Fruit fly (Drosophila melanogaster) whole organism, prepupa: ENCODE data around the gene CG42716.

Experiments
- Blimp-1 ChIP-seq: fragments of 200-800 bp; sonication (Bioruptor generic); optimal IDR thresholded peaks from 3 replicates; lab custom pipeline; 2017; ENCODE audit warnings: missing biosample characterization, missing genetic modification characterization, mild to moderate bottlenecking, moderate library complexity, missing genetic modification reagents
- CG10631 ChIP-seq: fragments of 200-800 bp; sonication (Bioruptor generic); optimal IDR thresholded peaks from 2 replicates; lab custom pipeline; 2016; ENCODE audit warnings: missing biosample characterization, missing genetic modification characterization
- CG10669 ChIP-seq: fragments of 200-800 bp; sonication (Bioruptor generic); optimal IDR thresholded peaks from 3 replicates; lab custom pipeline; 2018; ENCODE audit warnings: missing biosample characterization, mild to moderate bottlenecking, missing genetic modification characterization, moderate library complexity
- CG11294 ChIP-seq: fragments of 200-800 bp; sonication (Bioruptor generic); IDR thresholded peaks from 2 replicates; pipeline ENCODE4 v1.3.6; 2022; ENCODE audit warnings: missing biosample characterization, missing genetic modification characterization
- CG16779 ChIP-seq: fragments of 200-800 bp; sonication (Bioruptor generic); optimal IDR thresholded peaks from 3 replicates; lab custom pipeline; 2017; ENCODE audit warnings: missing biosample characterization, mild to moderate bottlenecking, missing genetic modification characterization
- CG3032 ChIP-seq: fragments of 200-800 bp; optimal IDR thresholded peaks from 2 replicates; lab custom pipeline; 2019; ENCODE audit warnings: missing biosample characterization, mild to moderate bottlenecking, missing genetic modification characterization, moderate library complexity
- CG31627 ChIP-seq: fragments of 200-800 bp; sonication (Bioruptor generic); optimal IDR thresholded peaks from 3 replicates; lab custom pipeline; 2016; ENCODE audit warnings: missing biosample characterization, missing genetic modification characterization
- CG32006 ChIP-seq: fragments of 200-800 bp; sonication (Bioruptor generic); optimal IDR thresholded peaks from 3 replicates; lab custom pipeline; 2017; ENCODE audit warnings: missing biosample characterization, mild to moderate bottlenecking, missing genetic modification characterization
- CG34406 ChIP-seq: fragments of 200-800 bp; sonication (Bioruptor generic); optimal IDR thresholded peaks from 3 replicates; lab custom pipeline; 2016; ENCODE audit warnings: missing biosample characterization, missing genetic modification characterization
- CG3919 ChIP-seq: fragments of 200-800 bp; sonication (Bioruptor generic); optimal IDR thresholded peaks from 3 replicates; lab custom pipeline; 2016; ENCODE audit warnings: missing biosample characterization, missing genetic modification characterization
- CG6163 ChIP-seq: fragments of 200-800 bp; sonication (Bioruptor generic); IDR thresholded peaks from 3 replicates; pipeline ENCODE4 v1.3.6; 2022; ENCODE audit warnings: missing biosample characterization, missing genetic modification characterization
- CG6276 ChIP-seq: fragments of 200-800 bp; sonication (Bioruptor generic); optimal IDR thresholded peaks from 2 replicates; lab custom pipeline; 2017; ENCODE audit warnings: missing biosample characterization, mild to moderate bottlenecking, missing genetic modification characterization
- CG6792 ChIP-seq: fragments of 200-800 bp; sonication (Bioruptor generic); optimal IDR thresholded peaks from 3 replicates; lab custom pipeline; 2016; ENCODE audit warnings: missing biosample characterization, missing genetic modification characterization
- CG6808 ChIP-seq: fragments of 200-800 bp; sonication (Bioruptor generic); optimal IDR thresholded peaks from 3 replicates; lab custom pipeline; 2017; ENCODE audit warnings: missing biosample characterization, missing genetic modification characterization, mild to moderate bottlenecking, moderate library complexity, missing genetic modification reagents
- CG6854 ChIP-seq: fragments of 200-800 bp; sonication (Bioruptor generic); optimal IDR thresholded peaks from 2 replicates; lab custom pipeline; 2017; ENCODE audit warnings: missing biosample characterization, mild to moderate bottlenecking, missing genetic modification characterization
- CG8319 ChIP-seq: fragments of 200-800 bp; sonication (Bioruptor generic); optimal IDR thresholded peaks from 3 replicates; lab custom pipeline; 2016; ENCODE audit warnings: missing biosample characterization, missing genetic modification characterization
- CG8632 ChIP-seq: fragments of 200-800 bp; sonication (Bioruptor generic); optimal IDR thresholded peaks from 3 replicates; lab custom pipeline; 2016; ENCODE audit warnings: missing biosample characterization, missing genetic modification characterization
- Eip93F ChIP-seq: fragments of 200-800 bp; sonication (Bioruptor generic); optimal IDR thresholded peaks from 2 replicates; lab custom pipeline; 2016; ENCODE audit warnings: missing biosample characterization, mild to moderate bottlenecking, missing genetic modification characterization
- Ets21C ChIP-seq: fragments of 200-800 bp; sonication (Bioruptor generic); optimal IDR thresholded peaks from 3 replicates; lab custom pipeline; 2016; ENCODE audit warnings: missing biosample characterization, missing genetic modification characterization
- Ets96B ChIP-seq: fragments of 200-800 bp; optimal IDR thresholded peaks from 2 replicates; lab custom pipeline; 2019; ENCODE audit warnings: missing biosample characterization, mild to moderate bottlenecking, missing genetic modification characterization, moderate library complexity
- Gug ChIP-seq: fragments of 200-800 bp; sonication (Bioruptor generic); IDR thresholded peaks from 2 replicates; pipeline ENCODE4 v1.3.6; 2022; ENCODE audit warnings: missing biosample characterization, missing genetic modification characterization
- Hr38 ChIP-seq: sonication (Bioruptor generic); optimal IDR thresholded peaks from 2 replicates; lab custom pipeline; 2016; ENCODE audit warnings: missing biosample characterization, missing genetic modification characterization
- Hr4 ChIP-seq: fragments of 200-800 bp; sonication (Bioruptor generic); optimal IDR thresholded peaks from 3 replicates; lab custom pipeline; 2016; ENCODE audit warnings: missing biosample characterization, missing genetic modification characterization
- Lpt ChIP-seq: fragments of 200-800 bp; sonication (Bioruptor generic); optimal IDR thresholded peaks from 3 replicates; lab custom pipeline; 2016; ENCODE audit warnings: missing biosample characterization, missing genetic modification characterization
- Met ChIP-seq: fragments of 200-800 bp; sonication (Bioruptor generic); optimal IDR thresholded peaks from 3 replicates; lab custom pipeline; 2016; ENCODE audit warnings: missing biosample characterization, missing genetic modification characterization
- OdsH ChIP-seq: fragments of 200-800 bp; sonication (Bioruptor generic); optimal IDR thresholded peaks from 3 replicates; lab custom pipeline; 2016; ENCODE audit warnings: missing biosample characterization, missing genetic modification characterization
- Smox ChIP-seq: fragments of 200-800 bp; sonication (Bioruptor generic); optimal IDR thresholded peaks from 3 replicates; lab custom pipeline; 2016; ENCODE audit warnings: missing biosample characterization, missing genetic modification characterization
- Sox15 ChIP-seq: fragments of 200-800 bp; sonication (Bioruptor generic); optimal IDR thresholded peaks from 3 replicates; lab custom pipeline; 2016; ENCODE audit warnings: missing biosample characterization, missing genetic modification characterization
- achi ChIP-seq: fragments of 200-800 bp; sonication (Bioruptor generic); optimal IDR thresholded peaks from 3 replicates; lab custom pipeline; 2016; ENCODE audit warnings: missing biosample characterization, missing genetic modification characterization
- acj6 ChIP-seq: fragments of 200-800 bp; sonication (Bioruptor generic); optimal IDR thresholded peaks from 3 replicates; lab custom pipeline; 2016; ENCODE audit warnings: missing biosample characterization, missing genetic modification characterization
- cyc ChIP-seq: fragments of 200-800 bp; sonication (Bioruptor generic); optimal IDR thresholded peaks from 3 replicates; lab custom pipeline; 2016; ENCODE audit warnings: missing biosample characterization, missing genetic modification characterization
- dac ChIP-seq: fragments of 200-800 bp; sonication (Bioruptor generic); optimal IDR thresholded peaks from 2 replicates; lab custom pipeline; 2017; ENCODE audit warnings: missing biosample characterization, mild to moderate bottlenecking, missing genetic modification characterization
- dsx ChIP-seq: fragments of 200-800 bp; optimal IDR thresholded peaks from 3 replicates; lab custom pipeline; 2019; ENCODE audit warnings: missing biosample characterization, mild to moderate bottlenecking, missing genetic modification characterization, moderate library complexity; ENCODE audit not compliant: poor library complexity, severe bottlenecking
- eg ChIP-seq: fragments of 200-800 bp; sonication (Bioruptor generic); IDR thresholded peaks from 3 replicates; pipeline ENCODE4 v1.3.6; 2022; ENCODE audit warnings: missing biosample characterization, missing genetic modification characterization
- esn ChIP-seq: fragments of 200-800 bp; sonication (Bioruptor generic); optimal IDR thresholded peaks from 2 replicates; lab custom pipeline; 2016; ENCODE audit warnings: missing biosample characterization, mild to moderate bottlenecking, missing genetic modification characterization, moderate library complexity
- fd59A ChIP-seq: fragments of 200-800 bp; sonication (Bioruptor generic); optimal IDR thresholded peaks from 2 replicates; lab custom pipeline; 2017; ENCODE audit warnings: missing biosample characterization, mild to moderate bottlenecking, missing genetic modification characterization, missing genetic modification reagents
- fd85E ChIP-seq: fragments of 200-800 bp; sonication (Bioruptor generic); optimal IDR thresholded peaks from 3 replicates; lab custom pipeline; 2016; ENCODE audit warnings: missing biosample characterization, missing genetic modification characterization
- fkh ChIP-seq: fragments of 200-800 bp; sonication (Bioruptor generic); optimal IDR thresholded peaks from 3 replicates; lab custom pipeline; 2017; ENCODE audit warnings: missing biosample characterization, mild to moderate bottlenecking, missing genetic modification characterization, moderate library complexity
- lz ChIP-seq: fragments of 200-800 bp; sonication (Bioruptor generic); optimal IDR thresholded peaks from 3 replicates; lab custom pipeline; 2016; ENCODE audit warnings: missing biosample characterization, missing genetic modification characterization
- net ChIP-seq: fragments of 200-800 bp; sonication (Bioruptor generic); optimal IDR thresholded peaks from 3 replicates; lab custom pipeline; 2016; ENCODE audit warnings: missing biosample characterization, missing genetic modification characterization
- pdm3 ChIP-seq: fragments of 200-800 bp; sonication (Bioruptor generic); optimal IDR thresholded peaks from 3 replicates; lab custom pipeline; 2016; ENCODE audit warnings: missing biosample characterization, missing genetic modification characterization
- spab ChIP-seq: fragments of 200-800 bp; sonication (Bioruptor generic); optimal IDR thresholded peaks from 2 replicates; lab custom pipeline; 2017; ENCODE audit warnings: missing biosample characterization, mild to moderate bottlenecking, missing genetic modification characterization, missing genetic modification reagents
- ss ChIP-seq, 2 experiments: fragments of 200-800 bp; sonication (Bioruptor generic); optimal IDR thresholded peaks; 2 replicates in 1 of 2; 3 replicates in 1 of 2; lab custom pipeline; 2017 to 2018; ENCODE audit warnings: mild to moderate bottlenecking in 2 of 2, missing biosample characterization in 2 of 2, missing genetic modification characterization in 2 of 2, moderate library complexity in 1 of 2
- svp ChIP-seq: fragments of 200-800 bp; sonication (Bioruptor generic); peaks from one replicate; lab custom pipeline; 2016; ENCODE audit warnings: missing biosample characterization, missing genetic modification characterization
- topi ChIP-seq: fragments of 200-800 bp; sonication (Bioruptor generic); optimal IDR thresholded peaks from 3 replicates; lab custom pipeline; 2016; ENCODE audit warnings: missing biosample characterization, missing genetic modification characterization
- vri ChIP-seq: fragments of 200-800 bp; sonication (Bioruptor generic); optimal IDR thresholded peaks from 3 replicates; lab custom pipeline; 2016; ENCODE audit warnings: missing biosample characterization, mild to moderate bottlenecking, missing genetic modification characterization

CG42716 gene

dm6 chr3L:16014515-16014914 is 19.1 kb upstream of the CG42716 start:
- TF ChIP-seq OdsH (no peak), cyc (no peak), Sox15 (GFP tag; lab: Kevin White, UChicago) (no peak), eg (GFP tag; lab: Robert Waterston, UW) (no peak), lz (GFP tag; lab: Kevin White, UChicago) (no peak), Blimp-1 (no peak), dac (GFP tag; lab: Kevin White, UChicago) (no peak), CG32006 (GFP tag; lab: Kevin White, UChicago) (no peak)

dm6 chr3L:16015765-16016760 is 17.5 kb upstream of the CG42716 start:
- TF ChIP-seq Hr4 (GFP tag; lab: Kevin White, UChicago) (no peak), CG3032 (tag; lab: Kevin White, UChicago) (peak; percentile 77), Gug (no peak), Lpt (GFP tag; lab: Kevin White, UChicago) (no peak), Blimp-1 (peak; percentile 46), CG8319 (no peak), Smox (GFP tag; lab: Kevin White, UChicago) (peak; percentile 26), eg (GFP tag; lab: Robert Waterston, UW) (no peak), fkh (GFP tag; lab: Kevin White, UChicago) (no peak), achi (GFP tag; lab: Kevin White, UChicago) (peak; percentile 47), CG10669 (GFP tag; lab: Kevin White, UChicago) (peak; percentile 50), dac (GFP tag; lab: Kevin White, UChicago) (no peak), CG31627 (GFP tag; lab: Kevin White, UChicago) (no peak), net (peak; percentile 19), Ets96B (tag; lab: Kevin White, UChicago) (peak; percentile 73), CG6808 (peak; percentile 63), fd59A (GFP tag; lab: Kevin White, UChicago) (no peak), Eip93F (GFP tag; lab: Kevin White, UChicago) (no peak), spab (GFP tag; lab: Kevin White, UChicago) (peak; percentile 64), Ets21C (GFP tag; lab: Kevin White, UChicago) (no peak), CG3919 (GFP tag; lab: Kevin White, UChicago) (peak; percentile 58), fd85E (GFP tag; lab: Kevin White, UChicago) (no peak), svp (GFP tag; lab: Kevin White, UChicago) (peak; percentile 67), CG34406 (GFP tag; lab: Kevin White, UChicago) (peak; percentile 64), vri (no peak), Hr38 (GFP tag; lab: Kevin White, UChicago) (no peak), OdsH (peak; percentile 44), CG6792 (GFP tag; lab: Kevin White, UChicago) (peak; percentile 47), pdm3 (GFP tag; lab: Kevin White, UChicago) (peak; percentile 14), CG6163 (GFP tag; lab: Robert Waterston, UW) (peak; percentile 30; the same call in 2 of the 3 replicates), CG8632 (GFP tag; lab: Kevin White, UChicago) (peak; percentile 69), dsx (GFP tag; lab: Kevin White, UChicago) (peak; percentile 95), Met (GFP tag; lab: Kevin White, UChicago) (peak; percentile 23), topi (GFP tag; lab: Kevin White, UChicago) (peak; percentile 48), esn (GFP tag; lab: Kevin White, UChicago) (peak; percentile 73), CG16779 (peak; percentile 16), acj6 (peak; percentile 47), CG32006 (GFP tag; lab: Kevin White, UChicago) (peak; percentile 20), CG6276 (GFP tag; lab: Kevin White, UChicago) (no peak), CG10631 (GFP tag; lab: Kevin White, UChicago) (peak; percentile 56), CG11294 (GFP tag; lab: Robert Waterston, UW) (no peak), lz (GFP tag; lab: Kevin White, UChicago) (peak; percentile 9), Sox15 (GFP tag; lab: Kevin White, UChicago) (no peak), CG6854 (no peak), ss (GFP tag; optimal IDR thresholded peaks at IDR 0.05; lab: Kevin White, UChicago) (peak; percentile 57 to 80)
